Fruit fly (Drosophila melanogaster): ENCODE data around the gene CG4766.

Gene CG4766

dm6 chrX:5989368-5989767 lies 11.2 kb downstream of the CG4766 start (continued):
- TF ChIP-seq CG12942 (GFP tag; optimal IDR thresholded peaks at IDR 0.05) = no peak
- TF ChIP-seq Ssrp (tag; optimal IDR thresholded peaks at IDR 0.05) = peak; percentile 39
- no peak for TF ChIP-seq CG10565 (GFP tag; optimal IDR thresholded peaks at IDR 0.05)
- TF ChIP-seq CG11504 (tag; optimal IDR thresholded peaks at IDR 0.05) = peak; percentile 72
- TF ChIP-seq Jarid2 (GFP tag; optimal IDR thresholded peaks at IDR 0.05) = no peak
- peak; percentile 8 for TF ChIP-seq CG3281 (GFP tag; optimal IDR thresholded peaks at IDR 0.05)
- peak in 1 of 2 experiments; percentile 63 for TF ChIP-seq Hr51 (GFP tag; optimal IDR thresholded peaks at IDR 0.05)
- TF ChIP-seq CG8478 (optimal IDR thresholded peaks at IDR 0.05) = no peak
- TF ChIP-seq HLH4C (GFP tag; IDR thresholded peaks at IDR 0.05; ENCODE audit: partially characterized antibody) = no peak
- no peak for TF ChIP-seq Mrtf (GFP tag; IDR thresholded peaks at IDR 0.05)
- peak; percentile 62 for TF ChIP-seq HLH3B (GFP tag; IDR thresholded peaks at IDR 0.05)
- no peak for TF ChIP-seq GATAe (GFP tag; conservative IDR thresholded peaks at IDR 0.05)
- peak; percentile 65 for TF ChIP-seq CG15269 (tag; optimal IDR thresholded peaks at IDR 0.05)
- no peak for TF ChIP-seq CG11456 (GFP tag; IDR thresholded peaks at IDR 0.05)
- no peak for TF ChIP-seq gcm2 (GFP tag; optimal IDR thresholded peaks at IDR 0.05)
- no peak for TF ChIP-seq repo (GFP tag; optimal IDR thresholded peaks at IDR 0.05)
- no peak for TF ChIP-seq Lhr (GFP tag; optimal IDR thresholded peaks at IDR 0.05)
- TF ChIP-seq CG9817 (tag; optimal IDR thresholded peaks at IDR 0.05) = peak; percentile 6
- TF ChIP-seq crol (GFP tag; IDR thresholded peaks at IDR 0.05) = no peak
- TF ChIP-seq ci (GFP tag; IDR thresholded peaks at IDR 0.05) = peak; percentile 79
- TF ChIP-seq YL-1 (GFP tag; optimal IDR thresholded peaks at IDR 0.05) = no peak
- peak; percentile 7 for TF ChIP-seq NfI (GFP tag; optimal IDR thresholded peaks at IDR 0.05)
- TF ChIP-seq Dfd (GFP tag; optimal IDR thresholded peaks at IDR 0.05) = no peak
- peak; percentile 49 for TF ChIP-seq CG8388 (GFP tag; optimal IDR thresholded peaks at IDR 0.05)
- TF ChIP-seq H2.0 (GFP tag; IDR thresholded peaks at IDR 0.05) = no peak
- no peak for TF ChIP-seq grn (GFP tag; optimal IDR thresholded peaks at IDR 0.05)
- no peak for TF ChIP-seq CG7271 (tag; optimal IDR thresholded peaks at IDR 0.05)
- TF ChIP-seq ase (GFP tag; IDR thresholded peaks at IDR 0.05) = peak; percentile 63; the same call in 2 of the 3 replicates
- TF ChIP-seq yki (optimal IDR thresholded peaks at IDR 0.05) = no peak
- TF ChIP-seq CG10267 (tag; optimal IDR thresholded peaks at IDR 0.05) = peak; percentile 18
- TF ChIP-seq CG9932 (GFP tag; IDR thresholded peaks at IDR 0.05) = no peak
- peak; percentile 46; the same call in 1 of the 2 replicates for TF ChIP-seq ttk (GFP tag; IDR thresholded peaks at IDR 0.05)
- TF ChIP-seq CG2116 (GFP tag; optimal IDR thresholded peaks at IDR 0.05) = peak; percentile 9
- no peak for TF ChIP-seq Deaf1 (tag; optimal IDR thresholded peaks at IDR 0.05)
- no peak for TF ChIP-seq CG6813 (GFP tag; optimal IDR thresholded peaks at IDR 0.05)
- no peak for TF ChIP-seq Abd-B (GFP tag; optimal IDR thresholded peaks at IDR 0.05)
- TF ChIP-seq lilli (GFP tag; optimal IDR thresholded peaks at IDR 0.05) = peak; percentile 28
- TF ChIP-seq vvl (GFP tag; IDR thresholded peaks at IDR 0.05) = peak; percentile 59
- TF ChIP-seq CG14050 (GFP tag; IDR thresholded peaks at IDR 0.05) = peak; percentile 40; the same call in 2 of the 3 replicates
- TF ChIP-seq Awh (GFP tag; IDR thresholded peaks at IDR 0.05) = 0 out of 2 replicates have a peak, but pooled peaks have one; percentile 37
- no peak for TF ChIP-seq CG11093 (GFP tag; IDR thresholded peaks at IDR 0.05)
- TF ChIP-seq CG7987 (GFP tag; optimal IDR thresholded peaks at IDR 0.05) = no peak
- TF ChIP-seq odd (GFP tag; optimal IDR thresholded peaks at IDR 0.05) = peak; percentile 31
- TF ChIP-seq trh (GFP tag; optimal IDR thresholded peaks at IDR 0.05) = no peak
- TF ChIP-seq lmd (GFP tag; IDR thresholded peaks at IDR 0.05) = peak; percentile 45; the same call in 1 of the 2 replicates
- peak; percentile 6 for TF ChIP-seq bcd (GFP tag; optimal IDR thresholded peaks at IDR 0.05)
- TF ChIP-seq bsh (GFP tag; optimal IDR thresholded peaks at IDR 0.05) = peak in 1 of 2 experiments; percentile 64
- TF ChIP-seq Nf-YB (GFP tag; optimal IDR thresholded peaks at IDR 0.05) = no peak
- no peak for TF ChIP-seq nom (GFP tag; optimal IDR thresholded peaks at IDR 0.05)
- peak; percentile 58 for TF ChIP-seq CG10979 (tag; optimal IDR thresholded peaks at IDR 0.05)
- no peak for TF ChIP-seq CG18764 (GFP tag; optimal IDR thresholded peaks at IDR 0.05)
- TF ChIP-seq fru (optimal IDR thresholded peaks at IDR 0.05) = no peak

Data from whole organism, embryonic.